5 fruit fly cellular contexts compared by ENCODE assay signal in genomic region chrX:13094085-13094764, dm6.
TF ChIP-seq lines count a peak whose summit lies in the region.

TSS of gene CG2200 (plus strand) at chrX:13094299.

- no peak for TF ChIP-seq CTCF in whole organism, embryonic (GFP tag; optimal IDR thresholded peaks at IDR 0.05; lab: Kevin White, UChicago)

TF ChIP-seq in whole organism, adult, 20 proteins besides CTCF, POLR2A, EP300 and RAD21 (continues in another document):
- TF ChIP-seq pad (GFP tag; optimal IDR thresholded peaks at IDR 0.05; lab: Kevin White, UChicago) (peak; percentile 58), toe (GFP tag; optimal IDR thresholded peaks at IDR 0.05; lab: Kevin White, UChicago) (peak; percentile 48), Crg-1 (GFP tag; optimal IDR thresholded peaks at IDR 0.05; lab: Kevin White, UChicago) (peak; percentile 84), cnc (optimal IDR thresholded peaks at IDR 0.05; lab: Kevin White, UChicago) (no peak), bab1 (GFP tag; optimal IDR thresholded peaks at IDR 0.05; lab: Kevin White, UChicago) (peak; percentile 85), Clk (GFP tag; optimal IDR thresholded peaks at IDR 0.05; lab: Kevin White, UChicago) (peak; percentile 15), CG14711 (tag; optimal IDR thresholded peaks at IDR 0.05; lab: Kevin White, UChicago) (peak; percentile 77), CG1620 (GFP tag; optimal IDR thresholded peaks at IDR 0.05; lab: Kevin White, UChicago) (peak; percentile 52), CG5204 (GFP tag; optimal IDR thresholded peaks at IDR 0.05; lab: Kevin White, UChicago) (peak; percentile 54), CG7101 (tag; optimal IDR thresholded peaks at IDR 0.05; lab: Kevin White, UChicago) (peak; percentile 83), Hr96 (GFP tag; optimal IDR thresholded peaks at IDR 0.05; lab: Kevin White, UChicago) (peak; percentile 81), ovo (GFP tag; optimal IDR thresholded peaks at IDR 0.05; lab: Kevin White, UChicago) (peak; percentile 25), CG12768 (GFP tag; optimal IDR thresholded peaks at IDR 0.05; lab: Kevin White, UChicago) (peak; percentile 51), cic (GFP tag; optimal IDR thresholded peaks at IDR 0.05; lab: Kevin White, UChicago) (peak; percentile 42), CG11617 (GFP tag; optimal IDR thresholded peaks at IDR 0.05; lab: Kevin White, UChicago) (peak; percentile 83), Mnt (GFP tag; optimal IDR thresholded peaks at IDR 0.05; lab: Kevin White, UChicago) (peak; percentile 81), CG33017 (tag; optimal IDR thresholded peaks at IDR 0.05; lab: Kevin White, UChicago) (peak; percentile 23), kay (GFP tag; lab: Kevin White, UChicago; ENCODE audit: borderline replicate concordance) (no peak)

TF ChIP-seq in whole organism, embryonic, 481 proteins besides CTCF, POLR2A, EP300 and RAD21 (continues in another document):
- no peak for TF ChIP-seq Gsc (GFP tag; IDR thresholded peaks at IDR 0.05; lab: Robert Waterston, UW)
- 0 out of 2 replicates have a peak, but pooled peaks have one; percentile 14 for TF ChIP-seq CG32532 (GFP tag; IDR thresholded peaks at IDR 0.05; lab: Robert Waterston, UW)
- TF ChIP-seq fd102C (GFP tag; optimal IDR thresholded peaks at IDR 0.05; lab: Kevin White, UChicago), result no peak
- TF ChIP-seq al (GFP tag; IDR thresholded peaks at IDR 0.05; lab: Robert Waterston, UW), result no peak
- TF ChIP-seq CG17361 (GFP tag; IDR thresholded peaks at IDR 0.05; lab: Robert Waterston, UW), result peak; percentile 30; the same call in 1 of the 3 replicates
- TF ChIP-seq CG12659 (GFP tag; optimal IDR thresholded peaks at IDR 0.05; lab: Kevin White, UChicago), result peak; percentile 58
- TF ChIP-seq CG6689 (GFP tag; IDR thresholded peaks at IDR 0.05; lab: Robert Waterston, UW), result no peak; the same call in 1 of the 2 replicates
- peak; percentile 58 for TF ChIP-seq MESR4 (GFP tag; optimal IDR thresholded peaks at IDR 0.05; lab: Kevin White, UChicago)
- TF ChIP-seq Ets65A (GFP tag; lab: Kevin White, UChicago), result no peak
- no peak for TF ChIP-seq run (tag; optimal IDR thresholded peaks at IDR 0.05; lab: Kevin White, UChicago)
- no peak for TF ChIP-seq da (GFP tag; optimal IDR thresholded peaks at IDR 0.05; lab: Kevin White, UChicago)
- no peak for TF ChIP-seq sim (GFP tag; IDR thresholded peaks at IDR 0.05; lab: Robert Waterston, UW)
- no peak for TF ChIP-seq cas (GFP tag; IDR thresholded peaks at IDR 0.05; lab: Robert Waterston, UW)
- no peak for TF ChIP-seq ro (GFP tag; IDR thresholded peaks at IDR 0.05; lab: Robert Waterston, UW)
- TF ChIP-seq Side (GFP tag; optimal IDR thresholded peaks at IDR 0.05; lab: Kevin White, UChicago), result no peak
- no peak for TF ChIP-seq HmgD (GFP tag; optimal IDR thresholded peaks at IDR 0.05; lab: Kevin White, UChicago)
- TF ChIP-seq mirr (GFP tag; optimal IDR thresholded peaks at IDR 0.05; lab: Kevin White, UChicago), result peak; percentile 2
- no peak for TF ChIP-seq CG17912 (GFP tag; optimal IDR thresholded peaks at IDR 0.05; lab: Kevin White, UChicago)
- peak; percentile 3 for TF ChIP-seq CG9817 (tag; optimal IDR thresholded peaks at IDR 0.05; lab: Kevin White, UChicago)

TF ChIP-seq in whole organism, prepupa, 60 proteins besides CTCF, POLR2A, EP300 and RAD21 (continues in another document):
- TF ChIP-seq dac (GFP tag; optimal IDR thresholded peaks at IDR 0.05; lab: Kevin White, UChicago), result peak; percentile 8
- peak; percentile 58 for TF ChIP-seq CG10669 (GFP tag; optimal IDR thresholded peaks at IDR 0.05; lab: Kevin White, UChicago)
- peak; percentile 78 for TF ChIP-seq topi (GFP tag; optimal IDR thresholded peaks at IDR 0.05; lab: Kevin White, UChicago)
- TF ChIP-seq fd59A (GFP tag; optimal IDR thresholded peaks at IDR 0.05; lab: Kevin White, UChicago), result no peak
- TF ChIP-seq fd85E (GFP tag; optimal IDR thresholded peaks at IDR 0.05; lab: Kevin White, UChicago), result peak; percentile 36
- TF ChIP-seq Hr4 (GFP tag; optimal IDR thresholded peaks at IDR 0.05; lab: Kevin White, UChicago), result peak; percentile 70
- TF ChIP-seq OdsH (GFP tag; optimal IDR thresholded peaks at IDR 0.05; lab: Kevin White, UChicago), result peak; percentile 71
- TF ChIP-seq esn (GFP tag; optimal IDR thresholded peaks at IDR 0.05; lab: Kevin White, UChicago), result peak; percentile 84
- peak; percentile 13 for TF ChIP-seq Lpt (GFP tag; optimal IDR thresholded peaks at IDR 0.05; lab: Kevin White, UChicago)
- TF ChIP-seq Hr39 (GFP tag; optimal IDR thresholded peaks at IDR 0.05; lab: Kevin White, UChicago), result peak; percentile 72
- peak; percentile 22 for TF ChIP-seq dsx (GFP tag; optimal IDR thresholded peaks at IDR 0.05; lab: Kevin White, UChicago; ENCODE audit: poor library complexity, severe bottlenecking)
- no peak for TF ChIP-seq CG16779 (tag; optimal IDR thresholded peaks at IDR 0.05; lab: Kevin White, UChicago)
- TF ChIP-seq fkh (GFP tag; optimal IDR thresholded peaks at IDR 0.05; lab: Kevin White, UChicago), result peak; percentile 50
- TF ChIP-seq ss (GFP tag; optimal IDR thresholded peaks at IDR 0.05; lab: Kevin White, UChicago), result no peak
- no peak for TF ChIP-seq Hr38 (GFP tag; optimal IDR thresholded peaks at IDR 0.05; lab: Kevin White, UChicago)
- TF ChIP-seq CG8119 (GFP tag; IDR thresholded peaks at IDR 0.05; lab: Robert Waterston, UW), result peak; percentile 57; the same call in 2 of the 3 replicates
- TF ChIP-seq svp (GFP tag; lab: Kevin White, UChicago), result peak; percentile 93
- peak; percentile 63 for TF ChIP-seq CG15336 (GFP tag; IDR thresholded peaks at IDR 0.05; lab: Robert Waterston, UW)
- TF ChIP-seq CG6276 (GFP tag; optimal IDR thresholded peaks at IDR 0.05; lab: Kevin White, UChicago), result no peak

TF ChIP-seq in whole organism, pupa, 21 proteins besides CTCF, POLR2A, EP300 and RAD21:
- TF ChIP-seq CG9948 (tag; optimal IDR thresholded peaks at IDR 0.05; lab: Kevin White, UChicago) (peak; percentile 23), CG10348 (GFP tag; IDR thresholded peaks at IDR 0.05; lab: Robert Waterston, UW) (no peak), CG17806 (tag; optimal IDR thresholded peaks at IDR 0.05; lab: Kevin White, UChicago) (peak; percentile 54), Snoo (tag; optimal IDR thresholded peaks at IDR 0.05; lab: Kevin White, UChicago) (peak; percentile 63), CG8159 (tag; optimal IDR thresholded peaks at IDR 0.05; lab: Kevin White, UChicago) (peak; percentile 42), CG14655 (GFP tag; optimal IDR thresholded peaks at IDR 0.05; lab: Kevin White, UChicago) (no peak), CG12605 (GFP tag; IDR thresholded peaks at IDR 0.05; lab: Robert Waterston, UW) (peak; percentile 62), CG4496 (GFP tag; IDR thresholded peaks at IDR 0.05; lab: Robert Waterston, UW) (peak; percentile 69; the same call in 2 of the 3 replicates), CG15710 (tag; optimal IDR thresholded peaks at IDR 0.05; lab: Kevin White, UChicago) (peak; percentile 59), Pif1B (GFP tag; optimal IDR thresholded peaks at IDR 0.05; lab: Kevin White, UChicago) (peak; percentile 57), D1 (tag; optimal IDR thresholded peaks at IDR 0.05; lab: Kevin White, UChicago) (no peak), CG34367 (tag; optimal IDR thresholded peaks at IDR 0.05; lab: Kevin White, UChicago) (peak; percentile 30), CG13204 (GFP tag; optimal IDR thresholded peaks at IDR 0.05; lab: Kevin White, UChicago) (no peak), Pif1A (GFP tag; optimal IDR thresholded peaks at IDR 0.05; lab: Kevin White, UChicago) (peak; percentile 61), rn (GFP tag; IDR thresholded peaks at IDR 0.05; lab: Robert Waterston, UW) (0 out of 2 replicates have a peak, but pooled peaks have one; percentile 10), CG8301 (tag; optimal IDR thresholded peaks at IDR 0.05; lab: Kevin White, UChicago) (peak; percentile 24), Ets98B (GFP tag; IDR thresholded peaks at IDR 0.05; lab: Robert Waterston, UW) (peak; percentile 76), fd96Ca (GFP tag; IDR thresholded peaks at IDR 0.05; lab: Robert Waterston, UW) (peak; percentile 77; the same call in 2 of the 3 replicates), CG32121 (GFP tag; IDR thresholded peaks at IDR 0.05; lab: Robert Waterston, UW) (peak; percentile 74), gl (tag; optimal IDR thresholded peaks at IDR 0.05; lab: Kevin White, UChicago) (peak; percentile 30), EcR (GFP tag; optimal IDR thresholded peaks at IDR 0.05; lab: Kevin White, UChicago) (no peak)

TF ChIP-seq in whole organism, wandering third instar larva, 38 proteins besides CTCF, POLR2A, EP300 and RAD21 (continues in another document):
- TF ChIP-seq woc (GFP tag; optimal IDR thresholded peaks at IDR 0.05; lab: Kevin White, UChicago) (peak; percentile 48), Mio (GFP tag; optimal IDR thresholded peaks at IDR 0.05; lab: Kevin White, UChicago) (no peak), Hnf4 (GFP tag; optimal IDR thresholded peaks at IDR 0.05; lab: Kevin White, UChicago) (peak; percentile 81), Rel (GFP tag; optimal IDR thresholded peaks at IDR 0.05; lab: Kevin White, UChicago) (no peak), Rel (tag; optimal IDR thresholded peaks at IDR 0.05; lab: Kevin White, UChicago) (peak; percentile 42), sv (GFP tag; optimal IDR thresholded peaks at IDR 0.05; lab: Kevin White, UChicago) (no peak), tai (GFP tag; optimal IDR thresholded peaks at IDR 0.05; lab: Kevin White, UChicago) (no peak), rgr (GFP tag; optimal IDR thresholded peaks at IDR 0.05; lab: Kevin White, UChicago) (peak; percentile 83), Dif (GFP tag; optimal IDR thresholded peaks at IDR 0.05; lab: Kevin White, UChicago; ENCODE audit: partially characterized antibody) (no peak), Hr83 (GFP tag; optimal IDR thresholded peaks at IDR 0.05; lab: Kevin White, UChicago; ENCODE audit: poor library complexity, severe bottlenecking) (peak; percentile 59), Hr78 (GFP tag; optimal IDR thresholded peaks at IDR 0.05; lab: Kevin White, UChicago) (no peak), jim (GFP tag; optimal IDR thresholded peaks at IDR 0.05; lab: Kevin White, UChicago) (no peak), CrebA (GFP tag; optimal IDR thresholded peaks at IDR 0.05; lab: Kevin White, UChicago; ENCODE audit: borderline replicate concordance) (no peak), usp (GFP tag; optimal IDR thresholded peaks at IDR 0.05; lab: Kevin White, UChicago) (no peak), brk (GFP tag; optimal IDR thresholded peaks at IDR 0.05; lab: Kevin White, UChicago) (peak; percentile 51), Sp1 (GFP tag; optimal IDR thresholded peaks at IDR 0.05; lab: Kevin White, UChicago) (peak; percentile 71), ey (GFP tag; optimal IDR thresholded peaks at IDR 0.05; lab: Kevin White, UChicago) (peak; percentile 76), OdsH (GFP tag; optimal IDR thresholded peaks at IDR 0.05; lab: Kevin White, UChicago) (peak; percentile 61), h (GFP tag; optimal IDR thresholded peaks at IDR 0.05; lab: Kevin White, UChicago) (peak; percentile 82), sage (GFP tag; optimal IDR thresholded peaks at IDR 0.05; lab: Kevin White, UChicago) (peak; percentile 42), fru (GFP tag; optimal IDR thresholded peaks at IDR 0.05; lab: Kevin White, UChicago) (peak; percentile 90), pan (optimal IDR thresholded peaks at IDR 0.05; lab: Kevin White, UChicago) (no peak), dmrt93B (GFP tag; optimal IDR thresholded peaks at IDR 0.05; lab: Kevin White, UChicago) (peak; percentile 30), HLH106 (tag; optimal IDR thresholded peaks at IDR 0.05; lab: Kevin White, UChicago) (peak; percentile 73)
